Fruit fly (Drosophila melanogaster): ENCODE measurements around the gene CG11398.

Gene CG11398

dm6 chrX:1248735-1249134 is 33.8 kb upstream of the CG11398 start (continued):
- peak; percentile 2 for TF ChIP-seq ind (GFP tag; optimal IDR thresholded peaks at IDR 0.05)
- peak in 1 of 2 experiments; percentile 17 for TF ChIP-seq Hr51 (GFP tag; optimal IDR thresholded peaks at IDR 0.05)
- TF ChIP-seq CG1832 (GFP tag; optimal IDR thresholded peaks at IDR 0.05): no peak
- TF ChIP-seq bsh (GFP tag; optimal IDR thresholded peaks at IDR 0.05): peak in 1 of 2 experiments; percentile 40
- peak; percentile 9 for TF ChIP-seq Sox102F (GFP tag; optimal IDR thresholded peaks at IDR 0.05)
- TF ChIP-seq jigr1 (GFP tag; IDR thresholded peaks at IDR 0.05): no peak
- 0 out of 2 replicates have a peak, but pooled peaks have one; percentile 9 for TF ChIP-seq CG31441 (GFP tag; IDR thresholded peaks at IDR 0.05)

DNA sequence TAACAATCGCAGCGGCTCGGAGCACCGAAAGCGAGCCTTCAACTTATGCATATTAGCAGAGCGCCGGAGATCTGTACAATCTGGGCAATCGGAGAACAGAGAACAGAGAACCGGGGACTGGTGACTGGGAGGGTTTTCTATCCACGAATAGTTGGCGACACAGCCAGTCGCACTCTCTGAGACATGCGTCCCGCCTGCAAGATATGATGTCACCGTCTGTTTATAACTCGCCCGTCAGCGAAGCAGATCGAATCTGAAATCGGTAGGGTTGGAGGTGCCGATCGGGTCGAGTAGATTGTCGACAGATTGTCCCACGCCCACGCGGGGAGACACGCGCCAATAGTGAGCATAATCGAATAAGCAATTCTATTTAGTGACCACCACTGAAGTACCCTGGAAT is 27.1 kb upstream of the CG11398 start:
- TF ChIP-seq chinmo (GFP tag; IDR thresholded peaks at IDR 0.05; ENCODE audit: partially characterized antibody): peak; percentile 53; the same call in 1 of the 4 replicates
- peak; percentile 7 for TF ChIP-seq grn (GFP tag; optimal IDR thresholded peaks at IDR 0.05)
- TF ChIP-seq Rx (GFP tag; IDR thresholded peaks at IDR 0.05): no peak
- 0 out of 3 replicates have a peak, but pooled peaks have one; percentile 21 for TF ChIP-seq sr (GFP tag; IDR thresholded peaks at IDR 0.05)
- TF ChIP-seq Atf3 (GFP tag; optimal IDR thresholded peaks at IDR 0.05): peak; percentile 53
- peak; percentile 75 for TF ChIP-seq Ets65A (GFP tag)
- TF ChIP-seq CG4404 (GFP tag; IDR thresholded peaks at IDR 0.05): no peak
- 0 out of 3 replicates have a peak, but pooled peaks have one; percentile 6 for TF ChIP-seq Dbx (GFP tag; IDR thresholded peaks at IDR 0.05)

dm6 chrX:1239832-1240231 is 24.9 kb upstream of the CG11398 start, which contains the start of gene CG11403:
Gene CG11403 (minus strand): TSS chrX:1239884.
- TF ChIP-seq CG34376 (GFP tag; optimal IDR thresholded peaks at IDR 0.05): no peak
- no peak for TF ChIP-seq chm (GFP tag; IDR thresholded peaks at IDR 0.05)
- no peak for TF ChIP-seq Side (GFP tag; optimal IDR thresholded peaks at IDR 0.05)
- TF ChIP-seq ken (GFP tag; IDR thresholded peaks at IDR 0.05): no peak
- TF ChIP-seq gfzf (GFP tag; optimal IDR thresholded peaks at IDR 0.05): peak; percentile 91
- TF ChIP-seq Tbp (GFP tag; optimal IDR thresholded peaks at IDR 0.05): no peak
- no peak for TF ChIP-seq Elba2 (GFP tag; optimal IDR thresholded peaks at IDR 0.05)
- TF ChIP-seq CG8359 (GFP tag; optimal IDR thresholded peaks at IDR 0.05; ENCODE audit: borderline replicate concordance): no peak
- TF ChIP-seq CG9797 (GFP tag; optimal IDR thresholded peaks at IDR 0.05): peak; percentile 80
- no peak for TF ChIP-seq CG4707 (GFP tag; optimal IDR thresholded peaks at IDR 0.05)
- TF ChIP-seq klu (GFP tag; IDR thresholded peaks at IDR 0.05): no peak
- TF ChIP-seq slbo (GFP tag; IDR thresholded peaks at IDR 0.05): 0 out of 2 replicates have a peak, but pooled peaks have one; percentile 8
- TF ChIP-seq ac (GFP tag; optimal IDR thresholded peaks at IDR 0.05): no peak
- TF ChIP-seq CG3281 (GFP tag; optimal IDR thresholded peaks at IDR 0.05): no peak
- peak in 1 of 3 experiments; percentile 13 for TF ChIP-seq lola (GFP tag; optimal IDR thresholded peaks at IDR 0.05)
- TF ChIP-seq Adf1 (GFP tag; IDR thresholded peaks at IDR 0.05): no peak; the same call in 1 of the 2 replicates
- TF ChIP-seq CG1233 (GFP tag; optimal IDR thresholded peaks at IDR 0.05): no peak
- TF ChIP-seq CG30403 (GFP tag; optimal IDR thresholded peaks at IDR 0.05): peak; percentile 22
- TF ChIP-seq pros (GFP tag; optimal IDR thresholded peaks at IDR 0.05): no peak
- TF ChIP-seq CG32772 (GFP tag; IDR thresholded peaks at IDR 0.05): no peak
- TF ChIP-seq zfh2 (GFP tag; optimal IDR thresholded peaks at IDR 0.05): no peak
- no peak for TF ChIP-seq Nf-YB (GFP tag; optimal IDR thresholded peaks at IDR 0.05)
- TF ChIP-seq CG1647 (GFP tag; optimal IDR thresholded peaks at IDR 0.05): no peak
- no peak for TF ChIP-seq dmrt99B (tag; optimal IDR thresholded peaks at IDR 0.05)
- no peak for TF ChIP-seq CG7987 (GFP tag; optimal IDR thresholded peaks at IDR 0.05)
- TF ChIP-seq CG1602 (GFP tag; optimal IDR thresholded peaks at IDR 0.05): no peak
- TF ChIP-seq CG30020 (tag; optimal IDR thresholded peaks at IDR 0.05): no peak
- TF ChIP-seq CG14050 (GFP tag; IDR thresholded peaks at IDR 0.05): no peak
- no peak for TF ChIP-seq sob (GFP tag; IDR thresholded peaks at IDR 0.05)
- no peak for TF ChIP-seq lmd (GFP tag; IDR thresholded peaks at IDR 0.05)
- no peak for TF ChIP-seq CG4424 (GFP tag; optimal IDR thresholded peaks at IDR 0.05)
- TF ChIP-seq CG10274 (GFP tag; optimal IDR thresholded peaks at IDR 0.05): no peak
- peak; percentile 13 for TF ChIP-seq CG18262 (tag; optimal IDR thresholded peaks at IDR 0.05)
- TF ChIP-seq CG6175 (GFP tag; IDR thresholded peaks at IDR 0.05): no peak

Data from whole organism, embryonic.